Worm (Caenorhabditis elegans) whole organism, early embryonic: Measurements from ENCODE around the gene F55C10.4.

Source experiments
- aly-1 ChIP-seq: sonication (generic microtip); optimal IDR thresholded peaks from 2 replicates; lab custom pipeline; 2016; ENCODE audit warnings: missing genetic modification characterization, missing compliant biosample characterization
- ama-1 ChIP-seq: fragments of 150-350 bp; optimal IDR thresholded peaks from 2 replicates; lab custom pipeline; 2014
- ceh-36 ChIP-seq: sonication (generic microtip); optimal IDR thresholded peaks from 2 replicates; lab custom pipeline; 2016; ENCODE audit warnings: missing genetic modification characterization, inconsistent platforms, missing compliant biosample characterization
- ets-7 ChIP-seq: sonication (generic microtip); optimal IDR thresholded peaks from 2 replicates; lab custom pipeline; 2016; ENCODE audit warnings: missing genotype, missing genetic modification characterization, missing compliant biosample characterization
- flt-1 ChIP-seq: fragments of 200-800 bp; sonication (Bioruptor generic); IDR thresholded peaks from 2 replicates; pipeline ENCODE4 v1.3.6; 2022; ENCODE audit warnings: missing genetic modification characterization, missing compliant biosample characterization
- hmbx-1 ChIP-seq: sonication (generic microtip); optimal IDR thresholded peaks from 2 replicates; lab custom pipeline; 2016; ENCODE audit warnings: mild to moderate bottlenecking, missing genetic modification characterization, missing compliant biosample characterization
- hnd-1 ChIP-seq: sonication (generic microtip); optimal IDR thresholded peaks from 2 replicates; lab custom pipeline; 2016; ENCODE audit warnings: missing genetic modification characterization, missing compliant biosample characterization
- tra-4 ChIP-seq: sonication (generic microtip); optimal IDR thresholded peaks from 2 replicates; lab custom pipeline; 2017; ENCODE audit warnings: missing genetic modification characterization, missing compliant biosample characterization

DNA sequence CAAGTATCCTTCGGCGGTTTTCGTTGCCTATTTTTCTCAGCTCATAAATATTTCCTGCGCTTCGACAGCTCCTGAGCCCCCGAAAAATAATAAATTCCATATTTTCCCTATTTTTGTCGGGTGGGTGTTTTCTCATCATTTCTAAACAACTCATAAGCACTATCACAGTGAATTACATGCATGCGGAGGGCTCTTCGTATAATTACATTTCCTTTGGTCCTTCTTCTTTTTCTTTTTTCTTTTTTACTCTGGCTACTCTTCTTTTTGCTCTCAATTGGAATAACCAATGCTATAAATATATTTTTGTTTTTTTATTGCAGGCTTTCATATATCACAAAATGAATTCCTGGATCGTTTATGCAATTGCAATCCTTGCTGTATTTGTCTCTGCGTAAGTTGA, 44.6 kb upstream of the F55C10.4 start, which contains the start of gene T02E9.5:
- no peak for TF ChIP-seq ets-7 (tag; lab: Kevin White, UChicago)
- no peak for TF ChIP-seq tra-4 (tag; lab: Kevin White, UChicago)
- no peak for TF ChIP-seq ceh-36
- no peak for TF ChIP-seq ama-1 (lab: Kevin White, UChicago)
- TF ChIP-seq flt-1: no peak
- no peak for TF ChIP-seq hnd-1
- TF ChIP-seq aly-1 (tag; lab: Kevin White, UChicago): no peak
- TF ChIP-seq hmbx-1 (tag; lab: Kevin White, UChicago): no peak
